Worm (Caenorhabditis elegans): ENCODE results near the gene F08G12.3.

ce11 chrX:11299642-11300307 is at the start of gene F08G12.3, which contains the start of gene snrp-40.1:
- no peak for TF ChIP-seq ama-1 (optimal IDR thresholded peaks at IDR 0.05)
- no peak for TF ChIP-seq B0310.2 (tag; optimal IDR thresholded peaks at IDR 0.05)
- TF ChIP-seq F13C5.2 (tag; optimal IDR thresholded peaks at IDR 0.05), result peak; percentile 47
- TF ChIP-seq tra-4 (tag; optimal IDR thresholded peaks at IDR 0.05), result no peak
- no peak for TF ChIP-seq tbx-11 (GFP tag; IDR thresholded peaks at IDR 0.05)
- no peak for TF ChIP-seq tbx-37 (GFP tag; conservative IDR thresholded peaks at IDR 0.05)
- no peak for TF ChIP-seq sea-1 (GFP tag; conservative IDR thresholded peaks at IDR 0.05)
- no peak for TF ChIP-seq hnd-1 (tag; optimal IDR thresholded peaks at IDR 0.05)
- TF ChIP-seq hmbx-1 (tag; optimal IDR thresholded peaks at IDR 0.05), result no peak
- TF ChIP-seq scrt-1 (GFP tag; IDR thresholded peaks at IDR 0.05), result no peak; the same call in 1 of the 2 replicates
- peak; percentile 82 for TF ChIP-seq hmg-4 (GFP tag; optimal IDR thresholded peaks at IDR 0.05)
- no peak for TF ChIP-seq flt-1 (GFP tag; IDR thresholded peaks at IDR 0.05)
- TF ChIP-seq ceh-36 (tag; optimal IDR thresholded peaks at IDR 0.05), result no peak
